Worm (Caenorhabditis elegans): ENCODE results near the gene T06A10.2.

Gene T06A10.2

ce11 chrIV:16920041-16920440 lies 24.7 kb downstream of the T06A10.2 start, which contains the start of gene nep-23:
Gene nep-23, plus strand, starts transcription at chrIV:16920341.
- TF ChIP-seq mls-2 (tag; optimal IDR thresholded peaks at IDR 0.05) (no peak), tbx-8 (GFP tag; optimal IDR thresholded peaks at IDR 0.05) (no peak), lin-32 (GFP tag; optimal IDR thresholded peaks at IDR 0.05) (no peak), lin-13 (tag; optimal IDR thresholded peaks at IDR 0.05) (no peak), mep-1 (tag; optimal IDR thresholded peaks at IDR 0.05) (no peak), blmp-1 (tag; optimal IDR thresholded peaks at IDR 0.05) (no peak), elt-3 (tag; optimal IDR thresholded peaks at IDR 0.05) (no peak), ham-2 (GFP tag; optimal IDR thresholded peaks at IDR 0.05) (no peak), bed-3 (GFP tag; optimal IDR thresholded peaks at IDR 0.05) (no peak), drap-1 (GFP tag; optimal IDR thresholded peaks at IDR 0.05) (no peak), flh-1 (GFP tag; optimal IDR thresholded peaks at IDR 0.05) (no peak), ceh-43 (GFP tag; optimal IDR thresholded peaks at IDR 0.05) (no peak)

- TF ChIP-seq lin-13 (tag; optimal IDR thresholded peaks at IDR 0.05) (no peak), ham-2 (GFP tag; optimal IDR thresholded peaks at IDR 0.05) (no peak), zip-8 (tag; optimal IDR thresholded peaks at IDR 0.05) (no peak), cnd-1 (tag; optimal IDR thresholded peaks at IDR 0.05) (no peak), lsy-2 (tag; optimal IDR thresholded peaks at IDR 0.05) (no peak), elt-3 (tag; optimal IDR thresholded peaks at IDR 0.05) (no peak), elt-1 (tag; optimal IDR thresholded peaks at IDR 0.05; ENCODE audit: borderline replicate concordance, insufficient read depth) (no peak), unc-120 (tag; optimal IDR thresholded peaks at IDR 0.05; ENCODE audit: poor library complexity, severe bottlenecking) (no peak), tbx-8 (GFP tag; optimal IDR thresholded peaks at IDR 0.05) (no peak), hlh-1 (tag; optimal IDR thresholded peaks at IDR 0.05) (no peak), nhr-28 (tag; optimal IDR thresholded peaks at IDR 0.05) (no peak), unc-62 (GFP tag; optimal IDR thresholded peaks at IDR 0.05) (no peak)
Measured at ce11 chrIV:16921999-16922398, 26.6 kb downstream of the T06A10.2 start.

DNA sequence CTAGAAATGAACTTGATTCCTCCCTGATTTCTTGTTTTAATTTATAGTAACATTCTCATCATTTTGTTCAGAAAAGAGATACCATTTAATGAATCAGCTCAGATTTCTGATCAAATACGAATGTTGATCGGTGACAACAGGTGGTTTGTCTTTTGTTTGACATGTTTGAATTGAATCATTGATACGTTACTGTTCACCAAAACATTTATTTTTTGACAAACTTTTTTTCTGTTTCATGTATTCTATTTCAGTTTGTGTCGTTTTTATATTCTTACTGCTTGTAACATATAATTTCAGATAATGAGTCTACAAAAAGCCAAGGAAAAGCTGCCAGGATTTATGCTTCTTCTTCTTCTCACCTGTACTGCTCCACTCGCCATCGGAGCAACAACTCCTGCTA lies 28.7 kb downstream of the T06A10.2 start, which contains the start of gene nep-24:
TSS of gene nep-24 (plus strand) at position 301 of the 400 bp plus-strand sequence.
- TF ChIP-seq snpc-4 (tag; optimal IDR thresholded peaks at IDR 0.05) (no peak), mab-5 (tag; optimal IDR thresholded peaks at IDR 0.05) (no peak), tbx-8 (GFP tag; optimal IDR thresholded peaks at IDR 0.05) (no peak), unc-39 (tag; optimal IDR thresholded peaks at IDR 0.05) (no peak), hlh-1 (tag; optimal IDR thresholded peaks at IDR 0.05) (no peak), blmp-1 (tag; optimal IDR thresholded peaks at IDR 0.05) (no peak), ceh-43 (GFP tag; optimal IDR thresholded peaks at IDR 0.05) (no peak), nhr-76 (tag; optimal IDR thresholded peaks at IDR 0.05) (no peak), bed-3 (GFP tag; optimal IDR thresholded peaks at IDR 0.05) (no peak), ham-2 (GFP tag; optimal IDR thresholded peaks at IDR 0.05) (no peak), nhr-28 (tag; optimal IDR thresholded peaks at IDR 0.05) (no peak), sptf-1 (tag; optimal IDR thresholded peaks at IDR 0.05) (no peak), mls-2 (tag; optimal IDR thresholded peaks at IDR 0.05) (no peak), nhr-237 (tag; optimal IDR thresholded peaks at IDR 0.05) (no peak), lin-32 (GFP tag; optimal IDR thresholded peaks at IDR 0.05) (no peak), sem-2 (GFP tag; optimal IDR thresholded peaks at IDR 0.05) (no peak), nhr-12 (tag; optimal IDR thresholded peaks at IDR 0.05) (no peak), cnd-1 (tag; optimal IDR thresholded peaks at IDR 0.05) (no peak), lsy-2 (tag; optimal IDR thresholded peaks at IDR 0.05) (no peak)

DNA sequence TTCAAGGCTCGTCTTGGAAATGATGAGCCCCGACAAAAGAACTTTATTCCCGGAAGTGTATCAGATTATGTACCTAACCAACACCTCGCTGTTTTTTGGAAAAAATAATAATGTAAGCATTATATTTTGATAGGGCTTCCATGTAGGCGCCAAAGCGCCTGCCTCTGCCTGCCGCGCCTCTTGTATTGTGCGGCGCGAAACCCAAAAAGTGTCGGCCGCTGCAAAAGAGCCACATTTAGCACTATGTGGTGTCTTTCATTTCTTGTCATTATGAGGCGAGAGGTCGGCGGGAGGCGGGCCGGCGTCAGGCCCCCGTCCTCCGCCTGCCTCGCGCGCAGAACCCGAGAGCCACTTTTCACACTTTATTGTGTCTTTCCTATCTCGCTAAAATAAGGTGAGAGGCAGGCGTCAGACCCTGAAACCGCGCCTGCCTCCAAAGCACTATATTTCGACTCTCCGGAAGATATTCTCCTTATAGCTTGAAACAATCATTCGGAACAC lies 30.0 kb downstream of the T06A10.2 start:
- no peak for TF ChIP-seq unc-120 (tag; optimal IDR thresholded peaks at IDR 0.05; ENCODE audit: poor library complexity, severe bottlenecking)

ce11 chrIV:16926558-16926957 lies 31.2 kb downstream of the T06A10.2 start:
- TF ChIP-seq sem-2 (GFP tag; optimal IDR thresholded peaks at IDR 0.05) (no peak), mls-2 (tag; optimal IDR thresholded peaks at IDR 0.05) (no peak), hlh-1 (tag; optimal IDR thresholded peaks at IDR 0.05) (no peak), mep-1 (tag; optimal IDR thresholded peaks at IDR 0.05) (no peak), sptf-1 (tag; optimal IDR thresholded peaks at IDR 0.05) (no peak), zip-8 (tag; optimal IDR thresholded peaks at IDR 0.05) (no peak), nhr-28 (tag; optimal IDR thresholded peaks at IDR 0.05) (no peak)

DNA sequence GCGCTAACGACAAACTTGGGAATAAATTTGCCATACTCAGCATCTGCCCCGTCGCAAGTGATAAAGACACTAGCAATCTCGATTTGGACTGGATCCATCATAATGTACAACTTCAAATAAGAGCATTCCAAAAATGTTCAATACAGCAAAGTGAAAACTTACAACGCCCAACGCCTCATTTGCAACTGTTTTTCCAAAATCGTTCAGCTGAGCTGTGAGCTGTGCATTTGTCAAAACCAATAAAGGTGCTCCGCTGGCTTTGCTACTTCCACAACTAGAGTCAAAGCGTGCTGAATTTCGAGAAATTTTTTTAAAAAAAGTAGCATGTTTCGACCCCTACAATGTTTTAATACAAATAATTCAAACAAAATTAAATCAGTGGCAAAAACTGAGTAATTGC lies 35.7 kb downstream of the T06A10.2 start, which contains the start of gene Y116A8C.49:
TSS of gene Y116A8C.49 (minus strand) at position 101 of the 400 bp plus-strand sequence.
- no peak for TF ChIP-seq snpc-4 (tag; optimal IDR thresholded peaks at IDR 0.05)
- no peak for TF ChIP-seq mab-5 (tag; optimal IDR thresholded peaks at IDR 0.05)
- no peak for TF ChIP-seq unc-120 (tag; optimal IDR thresholded peaks at IDR 0.05; ENCODE audit: poor library complexity, severe bottlenecking)
- TF ChIP-seq cnd-1 (tag; optimal IDR thresholded peaks at IDR 0.05) = no peak
- TF ChIP-seq lin-13 (tag; optimal IDR thresholded peaks at IDR 0.05) = no peak
- no peak for TF ChIP-seq unc-62 (GFP tag; optimal IDR thresholded peaks at IDR 0.05)
